Fruit fly (Drosophila melanogaster) Kc167 (cell line): ENCODE results near the gene CG6753.

Source experiments
- Myc ChIP-seq: fragments of >200 bp; optimal IDR thresholded peaks from 2 replicates; lab custom pipeline; 2017; ENCODE audit warnings: missing external identifiers
- Sin3A ChIP-seq: fragments of >200 bp; optimal IDR thresholded peaks from 2 replicates; lab custom pipeline; 2018; ENCODE audit warnings: missing external identifiers
- h ChIP-seq: fragments of >200 bp; optimal IDR thresholded peaks from 3 replicates; lab custom pipeline; 2018; ENCODE audit warnings: missing external identifiers
- insv ChIP-seq: fragments of >200 bp; optimal IDR thresholded peaks from 3 replicates; lab custom pipeline; 2018; ENCODE audit warnings: missing external identifiers
- psq ChIP-seq: fragments of >200 bp; optimal IDR thresholded peaks from 2 replicates; lab custom pipeline; 2017; ENCODE audit warnings: missing external identifiers
- ttk ChIP-seq: sonication (Bioruptor generic); optimal IDR thresholded peaks from 2 replicates; lab custom pipeline; 2017; ENCODE audit warnings: missing external identifiers

CG6753 gene

dm6 chr3R:12642051-12642532, at the start of gene CG6753:
TSS of gene CG6753 (minus strand) at chr3R:12642482.
- TF ChIP-seq Myc (lab: Kevin White, UChicago): no peak
- no peak for TF ChIP-seq psq (lab: Kevin White, UChicago)
- TF ChIP-seq Sin3A: no peak
- TF ChIP-seq h (lab: Kevin White, UChicago): no peak
- TF ChIP-seq ttk (lab: Kevin White, UChicago): no peak
- no peak for TF ChIP-seq insv (lab: Kevin White, UChicago)

dm6 chr3R:12691422-12692101, 49.3 kb upstream of the CG6753 start, which contains the start of gene Arp1:
TSS of gene Arp1 (plus strand) at chr3R:12691743.
- TF ChIP-seq Sin3A: no peak

- TF ChIP-seq h (lab: Kevin White, UChicago): no peak
- no peak for TF ChIP-seq Sin3A
- TF ChIP-seq insv (lab: Kevin White, UChicago): no peak
- TF ChIP-seq psq (lab: Kevin White, UChicago): no peak
- no peak for TF ChIP-seq Myc (lab: Kevin White, UChicago)
- no peak for TF ChIP-seq ttk (lab: Kevin White, UChicago)
Measured at dm6 chr3R:12688672-12689417, 46.6 kb upstream of the CG6753 start, which contains the start of gene kar. TSS of gene kar (minus strand) at chr3R:12689367.

- no peak for TF ChIP-seq h (lab: Kevin White, UChicago)
- no peak for TF ChIP-seq ttk (lab: Kevin White, UChicago)
- no peak for TF ChIP-seq insv (lab: Kevin White, UChicago)
- TF ChIP-seq Myc (lab: Kevin White, UChicago): no peak
- TF ChIP-seq psq (lab: Kevin White, UChicago): no peak
- no peak for TF ChIP-seq Sin3A
Measured at dm6 chr3R:12688116-12688515, 45.8 kb upstream of the CG6753 start.

dm6 chr3R:12685290-12685689, 43.0 kb upstream of the CG6753 start:
- TF ChIP-seq insv (lab: Kevin White, UChicago): no peak
- TF ChIP-seq Myc (lab: Kevin White, UChicago): no peak
- no peak for TF ChIP-seq h (lab: Kevin White, UChicago)
- TF ChIP-seq Sin3A: no peak
- no peak for TF ChIP-seq ttk (lab: Kevin White, UChicago)
- no peak for TF ChIP-seq psq (lab: Kevin White, UChicago)

dm6 chr3R:12681275-12681674, 39.0 kb upstream of the CG6753 start, which contains the start of gene Cyp313a4:
TSS of gene Cyp313a4 (minus strand) at chr3R:12681375.
- TF ChIP-seq ttk (lab: Kevin White, UChicago) (no peak), h (lab: Kevin White, UChicago) (no peak), Myc (lab: Kevin White, UChicago) (no peak), psq (lab: Kevin White, UChicago) (no peak), Sin3A (no peak), insv (lab: Kevin White, UChicago) (no peak)

- no peak for TF ChIP-seq insv (lab: Kevin White, UChicago)
Measured at dm6 chr3R:12678850-12679249, 36.6 kb upstream of the CG6753 start, which contains the start of gene mbo. TSS of gene mbo (minus strand) at chr3R:12679052.

- TF ChIP-seq h (lab: Kevin White, UChicago): no peak
Measured at dm6 chr3R:12676160-12676559, 33.9 kb upstream of the CG6753 start, which contains the start of gene CG43630. TSS of gene CG43630 (minus strand) at chr3R:12676260.

dm6 chr3R:12674041-12674623, 31.9 kb upstream of the CG6753 start, which contains the start of gene Gnmt:
TSS of gene Gnmt (plus strand) at chr3R:12674608.
- TF ChIP-seq psq (lab: Kevin White, UChicago): no peak
- TF ChIP-seq h (lab: Kevin White, UChicago): no peak
- TF ChIP-seq Myc (lab: Kevin White, UChicago): no peak
- TF ChIP-seq Sin3A: no peak
- no peak for TF ChIP-seq insv (lab: Kevin White, UChicago)
- no peak for TF ChIP-seq ttk (lab: Kevin White, UChicago)

- TF ChIP-seq h (lab: Kevin White, UChicago) (no peak), insv (lab: Kevin White, UChicago) (no peak), Sin3A (no peak), Myc (lab: Kevin White, UChicago) (no peak), psq (lab: Kevin White, UChicago) (no peak), ttk (lab: Kevin White, UChicago) (no peak)
Measured at dm6 chr3R:12666206-12666834, 24.0 kb upstream of the CG6753 start.

dm6 chr3R:12662531-12662930, 20.2 kb upstream of the CG6753 start, which contains the start of gene CG14395:
TSS of gene CG14395 (plus strand) at chr3R:12662831.
- no peak for TF ChIP-seq ttk (lab: Kevin White, UChicago)
- TF ChIP-seq h (lab: Kevin White, UChicago): no peak
- no peak for TF ChIP-seq psq (lab: Kevin White, UChicago)
- TF ChIP-seq Sin3A: no peak
- TF ChIP-seq insv (lab: Kevin White, UChicago): no peak
- TF ChIP-seq Myc (lab: Kevin White, UChicago): no peak
